Worm (Caenorhabditis elegans) whole organism, young adult: ENCODE results near the gene clec-141.

Experiments used
- B0019.2 ChIP-seq: fragments of 200-800 bp; sonication (Bioruptor generic); conservative IDR thresholded peaks from 2 replicates; pipeline ENCODE4 v1.3.6; 2022; ENCODE audit warnings: missing genetic modification reagents, missing genetic modification characterization, missing compliant biosample characterization
- B0261.1 ChIP-seq: sonication (generic microtip); optimal IDR thresholded peaks from 2 replicates; lab custom pipeline; 2016; ENCODE audit warnings: mild to moderate bottlenecking, missing genetic modification characterization, moderate library complexity, missing compliant biosample characterization
- B0336.3 ChIP-seq: fragments of 200-800 bp; sonication (Bioruptor generic); IDR thresholded peaks from 2 replicates; pipeline ENCODE4 v1.3.6; 2022; ENCODE audit warnings: missing genetic modification characterization, missing compliant biosample characterization
- F57A8.1 ChIP-seq: fragments of 200-800 bp; sonication (Bioruptor generic); optimal IDR thresholded peaks from 2 replicates; lab custom pipeline; 2018; ENCODE audit warnings: mild to moderate bottlenecking, missing genetic modification characterization, moderate library complexity, missing compliant biosample characterization
- F57C9.4 ChIP-seq: sonication (generic microtip); optimal IDR thresholded peaks from 2 replicates; lab custom pipeline; 2017; ENCODE audit warnings: mild to moderate bottlenecking, missing genetic modification characterization, missing compliant biosample characterization
- T26A5.8 ChIP-seq: sonication (generic microtip); optimal IDR thresholded peaks from 2 replicates; lab custom pipeline; 2016; ENCODE audit warnings: missing genetic modification characterization, missing compliant biosample characterization
- Y53F4B.3 ChIP-seq: fragments of 200-800 bp; sonication (Bioruptor generic); IDR thresholded peaks from 2 replicates; pipeline ENCODE4 v1.3.6; 2022; ENCODE audit warnings: missing genetic modification reagents, missing genetic modification characterization, missing compliant biosample characterization
- Y53G8AR.9 ChIP-seq: fragments of 200-800 bp; sonication (Bioruptor generic); conservative IDR thresholded peaks from 2 replicates; pipeline ENCODE4 v1.3.6; 2022; ENCODE audit warnings: missing genetic modification reagents, missing genetic modification characterization, missing compliant biosample characterization
- Y56A3A.18 ChIP-seq: fragments of 200-800 bp; sonication (Bioruptor generic); IDR thresholded peaks from 2 replicates; pipeline ENCODE4 v1.3.6; 2022; ENCODE audit warnings: missing genetic modification reagents, missing genetic modification characterization, missing compliant biosample characterization
- Y95B8A.8 ChIP-seq: fragments of 200-800 bp; sonication (Bioruptor generic); IDR thresholded peaks from 2 replicates; pipeline ENCODE4 v1.3.6; 2022; ENCODE audit warnings: missing genetic modification reagents, missing genetic modification characterization, missing compliant biosample characterization
- akir-1 ChIP-seq: fragments of 200-800 bp; sonication (Bioruptor generic); optimal IDR thresholded peaks from 2 replicates; lab custom pipeline; 2018; ENCODE audit warnings: mild to moderate bottlenecking, missing genetic modification characterization, moderate library complexity, missing compliant biosample characterization
- ama-1 ChIP-seq, 3 experiments: fragments of 150-350 bp in 1 of 3; sonication (generic microtip) in 2 of 3; optimal IDR thresholded peaks; 2 replicates each; lab custom pipeline; 2014 to 2018; ENCODE audit warnings: missing biosample characterization in 2 of 3, missing genetic modification characterization in 2 of 3, missing genetic modification reagents in 2 of 3
- atf-7 ChIP-seq: sonication (generic microtip); optimal IDR thresholded peaks from 2 replicates; lab custom pipeline; 2017; ENCODE audit warnings: mild to moderate bottlenecking, missing genetic modification characterization, missing compliant biosample characterization
- attf-6 ChIP-seq: fragments of 200-800 bp; sonication (Bioruptor generic); IDR thresholded peaks from 2 replicates; pipeline ENCODE4 v1.3.6; 2022; ENCODE audit warnings: missing genetic modification reagents, missing genetic modification characterization, missing compliant biosample characterization
- bed-2 ChIP-seq: fragments of 200-800 bp; sonication (Bioruptor generic); IDR thresholded peaks from 2 replicates; pipeline ENCODE4 v1.3.6; 2022; ENCODE audit warnings: missing genetic modification reagents, missing genetic modification characterization, missing compliant biosample characterization
- ceh-40 ChIP-seq: fragments of 200-800 bp; sonication (Bioruptor generic); IDR thresholded peaks from 2 replicates; pipeline ENCODE4 v1.3.6; 2022; ENCODE audit warnings: missing genetic modification characterization, missing compliant biosample characterization
- ceh-58 ChIP-seq: fragments of 200-800 bp; sonication (Bioruptor generic); IDR thresholded peaks from 2 replicates; pipeline ENCODE4 v1.3.6; 2022; ENCODE audit warnings: missing genetic modification characterization, missing compliant biosample characterization
- ceh-79 ChIP-seq: sonication (generic microtip); optimal IDR thresholded peaks from 2 replicates; lab custom pipeline; 2017; ENCODE audit warnings: mild to moderate bottlenecking, missing genetic modification characterization, missing compliant biosample characterization
- ceh-91 ChIP-seq: fragments of 200-800 bp; sonication (Bioruptor generic); IDR thresholded peaks from 2 replicates; pipeline ENCODE4 v1.3.6; 2022; ENCODE audit warnings: missing genetic modification reagents, missing genetic modification characterization, missing compliant biosample characterization
- die-1 ChIP-seq: sonication (generic microtip); optimal IDR thresholded peaks from 2 replicates; lab custom pipeline; 2016; ENCODE audit warnings: missing genotype, mild to moderate bottlenecking, missing genetic modification characterization, missing compliant biosample characterization
- dpff-1 ChIP-seq: sonication (generic microtip); optimal IDR thresholded peaks from 2 replicates; lab custom pipeline; 2017; ENCODE audit warnings: mild to moderate bottlenecking, missing genetic modification characterization, missing compliant biosample characterization
- egl-18 ChIP-seq: fragments of 200-800 bp; sonication (Bioruptor generic); IDR thresholded peaks from 2 replicates; pipeline ENCODE4 v1.3.6; 2022; ENCODE audit warnings: missing genetic modification reagents, missing genetic modification characterization, missing compliant biosample characterization
- ets-4 ChIP-seq: fragments of 200-800 bp; sonication (Bioruptor generic); optimal IDR thresholded peaks from 2 replicates; lab custom pipeline; 2018; ENCODE audit warnings: mild to moderate bottlenecking, missing genetic modification characterization, missing compliant biosample characterization
- hlh-12 ChIP-seq: sonication (generic microtip); optimal IDR thresholded peaks from 2 replicates; lab custom pipeline; 2016; ENCODE audit warnings: missing genetic modification characterization, missing compliant biosample characterization
- hmg-1.2 ChIP-seq: fragments of 200-800 bp; sonication (Bioruptor generic); IDR thresholded peaks from 2 replicates; pipeline ENCODE4 v1.3.6; 2022; ENCODE audit warnings: missing genetic modification reagents, missing genetic modification characterization, missing compliant biosample characterization
- hmg-20 ChIP-seq: fragments of 200-800 bp; sonication (Bioruptor generic); IDR thresholded peaks from 2 replicates; pipeline ENCODE4 v1.3.6; 2022; ENCODE audit warnings: missing genetic modification reagents, missing genetic modification characterization, missing compliant biosample characterization
- hsf-1 ChIP-seq: fragments of 200-800 bp; sonication (Bioruptor generic); IDR thresholded peaks from 2 replicates; pipeline ENCODE4 v1.3.6; 2022; ENCODE audit warnings: missing genetic modification reagents, missing genetic modification characterization, missing compliant biosample characterization
- lag-1 ChIP-seq: fragments of 200-800 bp; sonication (Bioruptor generic); IDR thresholded peaks from 2 replicates; pipeline ENCODE4 v1.3.6; 2022; ENCODE audit warnings: missing genetic modification reagents, missing genetic modification characterization, missing compliant biosample characterization
- lir-1 ChIP-seq: fragments of 200-800 bp; sonication (Bioruptor generic); conservative IDR thresholded peaks from 2 replicates; pipeline ENCODE4 v1.3.6; 2022; ENCODE audit warnings: missing genetic modification reagents, missing genetic modification characterization, missing compliant biosample characterization
- madf-6 ChIP-seq: fragments of 200-800 bp; sonication (Bioruptor generic); IDR thresholded peaks from 2 replicates; pipeline ENCODE4 v1.3.6; 2022; ENCODE audit warnings: missing genetic modification reagents, missing genetic modification characterization, missing compliant biosample characterization
- mcd-1 ChIP-seq: fragments of 200-800 bp; sonication (Bioruptor generic); IDR thresholded peaks from 2 replicates; pipeline ENCODE4 v1.3.6; 2022; ENCODE audit warnings: missing genetic modification reagents, missing genetic modification characterization, missing compliant biosample characterization
- mxl-1 ChIP-seq: sonication (generic microtip); optimal IDR thresholded peaks from 2 replicates; lab custom pipeline; 2016; ENCODE audit warnings: missing genetic modification characterization, missing compliant biosample characterization
- nfya-2 ChIP-seq: fragments of 200-800 bp; sonication (Bioruptor generic); IDR thresholded peaks from 2 replicates; pipeline ENCODE4 v1.3.6; 2022; ENCODE audit warnings: missing genetic modification reagents, missing genetic modification characterization, missing compliant biosample characterization
- nhr-120 ChIP-seq: fragments of 200-800 bp; sonication (Bioruptor generic); IDR thresholded peaks from 2 replicates; pipeline ENCODE4 v1.3.6; 2022; ENCODE audit warnings: missing genetic modification characterization, missing compliant biosample characterization
- nhr-90 ChIP-seq: sonication (generic microtip); optimal IDR thresholded peaks from 2 replicates; lab custom pipeline; 2016; ENCODE audit warnings: missing genotype, mild to moderate bottlenecking, missing genetic modification characterization, missing compliant biosample characterization
- rcor-1 ChIP-seq: fragments of 200-800 bp; sonication (Bioruptor generic); IDR thresholded peaks from 2 replicates; pipeline ENCODE4 v1.3.6; 2022; ENCODE audit warnings: missing genetic modification reagents, missing genetic modification characterization, missing compliant biosample characterization
- repo-1 ChIP-seq: sonication (generic microtip); optimal IDR thresholded peaks from 2 replicates; lab custom pipeline; 2017; ENCODE audit warnings: mild to moderate bottlenecking, missing genetic modification characterization, missing compliant biosample characterization
- snpc-1.1 ChIP-seq: sonication (generic microtip); optimal IDR thresholded peaks from 2 replicates; lab custom pipeline; 2017; ENCODE audit warnings: missing genetic modification characterization, mild to moderate bottlenecking, missing compliant biosample characterization, antibody characterized with exemption, moderate library complexity, missing genotype, missing genetic modification reagents; ENCODE audit not compliant: insufficient read depth
- snpc-3.4 ChIP-seq: sonication (generic microtip); optimal IDR thresholded peaks from 2 replicates; lab custom pipeline; 2017; ENCODE audit warnings: missing genetic modification characterization, mild to moderate bottlenecking, missing compliant biosample characterization, antibody characterized with exemption, moderate library complexity, missing genotype, missing genetic modification reagents
- snpc-4 ChIP-seq, 5 experiments: fragments of 150-350 bp in 1 of 5; sonication (generic microtip) in 4 of 5; optimal IDR thresholded peaks; 2 replicates each; lab custom pipeline; 2014 to 2018; ENCODE audit warnings: missing genetic modification characterization in 5 of 5, missing biosample characterization in 3 of 5, antibody characterized with exemption in 2 of 5, mild to moderate bottlenecking in 2 of 5, missing compliant biosample characterization in 2 of 5, missing genotype in 2 of 5, moderate library complexity in 2 of 5, missing genetic modification reagents in 1 of 5
- somi-1 ChIP-seq: fragments of 200-800 bp; sonication (Bioruptor generic); optimal IDR thresholded peaks from 2 replicates; lab custom pipeline; 2018; ENCODE audit warnings: mild to moderate bottlenecking, missing genetic modification characterization, missing compliant biosample characterization
- tbp1 ChIP-seq: fragments of 200-800 bp; sonication (Bioruptor generic); optimal IDR thresholded peaks from 2 replicates; lab custom pipeline; 2018; ENCODE audit warnings: mild to moderate bottlenecking, missing genetic modification characterization, missing compliant biosample characterization
- unc-62 ChIP-seq: fragments of 150-350 bp; optimal IDR thresholded peaks from 2 replicates; lab custom pipeline; 2014; ENCODE audit warnings: missing biosample characterization, missing genetic modification reagents, missing genetic modification characterization
- xnd-1 ChIP-seq: sonication (generic microtip); optimal IDR thresholded peaks from 2 replicates; lab custom pipeline; 2016; ENCODE audit warnings: missing genotype, missing genetic modification reagents, missing genetic modification characterization, missing compliant biosample characterization
- zim-3 ChIP-seq: sonication (generic microtip); optimal IDR thresholded peaks from 2 replicates; lab custom pipeline; 2017; ENCODE audit warnings: mild to moderate bottlenecking, missing genetic modification characterization, moderate library complexity, missing compliant biosample characterization
- ztf-18 ChIP-seq: sonication (generic microtip); optimal IDR thresholded peaks from 2 replicates; lab custom pipeline; 2016; ENCODE audit warnings: missing genotype, mild to moderate bottlenecking, missing genetic modification characterization, missing compliant biosample characterization
- ztf-25 ChIP-seq: fragments of 200-800 bp; sonication (Bioruptor generic); IDR thresholded peaks from 2 replicates; pipeline ENCODE4 v1.3.6; 2022; ENCODE audit warnings: missing genetic modification reagents, missing genetic modification characterization, missing compliant biosample characterization
- ztf-28 ChIP-seq: fragments of 200-800 bp; sonication (Bioruptor generic); IDR thresholded peaks from 2 replicates; pipeline ENCODE4 v1.3.6; 2022; ENCODE audit warnings: missing genetic modification reagents, missing genetic modification characterization, missing compliant biosample characterization
- ztf-6 ChIP-seq: fragments of 200-800 bp; sonication (Bioruptor generic); IDR thresholded peaks from 2 replicates; pipeline ENCODE4 v1.3.6; 2022; ENCODE audit warnings: missing genetic modification reagents, missing genetic modification characterization, missing compliant biosample characterization

clec-141 gene

DNA sequence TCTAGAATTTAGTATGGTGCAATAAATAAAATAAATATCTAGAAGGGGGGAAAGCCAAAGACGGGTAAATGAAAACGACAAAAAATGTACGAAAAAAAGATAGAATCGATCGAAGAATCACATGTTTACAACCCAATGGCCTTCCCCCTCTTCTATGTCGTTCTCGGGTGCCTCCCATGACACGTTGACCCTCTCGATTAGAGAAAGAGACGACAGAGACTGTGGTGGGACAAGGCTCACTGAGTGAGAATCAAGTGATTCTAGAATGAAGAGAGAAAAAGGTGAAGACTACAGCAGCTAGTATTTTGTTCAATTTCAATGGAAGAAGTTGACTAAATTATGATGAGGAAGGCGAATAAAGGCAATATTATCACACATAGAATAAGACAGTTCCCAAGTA is 18.6 kb upstream of the clec-141 start (continued):
- TF ChIP-seq ceh-40 (GFP tag; lab: Robert Waterston, UW): no peak
- peak; percentile 65; the same call in 1 of the 2 replicates for TF ChIP-seq B0336.3 (GFP tag; lab: Robert Waterston, UW)
- TF ChIP-seq snpc-1.1 (tag; lab: Kevin White, UChicago): no peak
- TF ChIP-seq ztf-6: no peak
- no peak for TF ChIP-seq madf-6 (GFP tag; lab: Robert Waterston, UW)
- no peak for TF ChIP-seq ztf-28 (GFP tag; lab: Robert Waterston, UW)
- TF ChIP-seq hlh-12: no peak
- no peak for TF ChIP-seq xnd-1 (tag; lab: Kevin White, UChicago)
- TF ChIP-seq hsf-1 (GFP tag; lab: Robert Waterston, UW): no peak
- no peak for TF ChIP-seq snpc-4 (GFP tag; optimal IDR thresholded peaks at IDR 0.05; lab: Kevin White, UChicago)
- peak in 3 of 4 experiments; percentile 8 to 18 (median 9) for TF ChIP-seq snpc-4 (tag; optimal IDR thresholded peaks at IDR 0.05; lab: Kevin White, UChicago)
- no peak for TF ChIP-seq mxl-1 (tag; lab: Kevin White, UChicago)
- TF ChIP-seq snpc-3.4 (tag; lab: Kevin White, UChicago): no peak
- TF ChIP-seq Y53F4B.3: no peak
- no peak for TF ChIP-seq ama-1 (optimal IDR thresholded peaks at IDR 0.05; lab: Kevin White, UChicago)
- TF ChIP-seq ama-1 (GFP tag; optimal IDR thresholded peaks at IDR 0.05; lab: Kevin White, UChicago): no peak
- TF ChIP-seq unc-62 (GFP tag; lab: Kevin White, UChicago): peak; percentile 43
- TF ChIP-seq ceh-91 (GFP tag; lab: Robert Waterston, UW): no peak
- TF ChIP-seq ztf-25 (GFP tag; lab: Robert Waterston, UW): no peak
- TF ChIP-seq tbp1 (GFP tag; lab: Kevin White, UChicago): peak; percentile 29
- no peak for TF ChIP-seq ztf-18
- no peak for TF ChIP-seq nhr-90 (tag; lab: Kevin White, UChicago)
- TF ChIP-seq T26A5.8 (tag; lab: Kevin White, UChicago): no peak
- no peak for TF ChIP-seq F57A8.1 (GFP tag; lab: Kevin White, UChicago)
- peak; percentile 47 for TF ChIP-seq atf-7 (tag; lab: Kevin White, UChicago)
- peak; percentile 6 for TF ChIP-seq somi-1 (GFP tag; lab: Kevin White, UChicago)
- 0 out of 2 replicates have a peak, but pooled peaks have one; percentile 47 for TF ChIP-seq rcor-1 (GFP tag; lab: Robert Waterston, UW)
- TF ChIP-seq dpff-1 (tag; lab: Kevin White, UChicago): no peak
- no peak for TF ChIP-seq ceh-79
- TF ChIP-seq nhr-120 (GFP tag; lab: Robert Waterston, UW): no peak
- peak; percentile 23 for TF ChIP-seq die-1 (tag; lab: Kevin White, UChicago)
- TF ChIP-seq Y95B8A.8: no peak
- no peak for TF ChIP-seq repo-1 (tag; lab: Kevin White, UChicago)
- TF ChIP-seq ets-4 (GFP tag; lab: Kevin White, UChicago): peak; percentile 13
- peak; percentile 51 for TF ChIP-seq mcd-1 (GFP tag; lab: Robert Waterston, UW)
- TF ChIP-seq ceh-58 (GFP tag; lab: Robert Waterston, UW): no peak
- no peak; the same call in 1 of the 2 replicates for TF ChIP-seq hmg-1.2
- no peak for TF ChIP-seq nfya-2 (GFP tag; lab: Robert Waterston, UW)
- TF ChIP-seq hmg-20: no peak
- no peak for TF ChIP-seq F57C9.4 (tag; lab: Kevin White, UChicago)
- TF ChIP-seq Y56A3A.18 (GFP tag; lab: Robert Waterston, UW): no peak
- no peak for TF ChIP-seq lag-1
- TF ChIP-seq attf-6: no peak
- TF ChIP-seq akir-1 (GFP tag; lab: Kevin White, UChicago): no peak
- TF ChIP-seq bed-2 (GFP tag; lab: Robert Waterston, UW): no peak
- TF ChIP-seq Y53G8AR.9 (GFP tag; lab: Robert Waterston, UW): no peak
- no peak for TF ChIP-seq zim-3 (tag; lab: Kevin White, UChicago)
- TF ChIP-seq lir-1 (GFP tag; lab: Robert Waterston, UW): no peak
- TF ChIP-seq B0019.2: no peak
- no peak for TF ChIP-seq B0261.1 (tag; lab: Kevin White, UChicago)
- no peak for TF ChIP-seq egl-18 (GFP tag; lab: Robert Waterston, UW)
